Worm (Caenorhabditis elegans) whole organism, L4 larva: ENCODE data around the gene rab-6.2.
A peak's percentile ranks its signal among the peaks of the same experiment; 100 is the strongest.

Source experiments
- ceh-28 ChIP-seq: fragments of 150-350 bp; optimal IDR thresholded peaks from 2 replicates; lab custom pipeline; 2014; ENCODE audit warnings: missing biosample characterization, missing genetic modification reagents, missing genetic modification characterization
- ces-1 ChIP-seq: fragments of 150-350 bp; sonication (generic microtip); optimal IDR thresholded peaks from 4 replicates; lab custom pipeline; 2014; ENCODE audit warnings: missing biosample characterization, missing genetic modification reagents, missing genetic modification characterization
- daf-16 ChIP-seq, 3 experiments: sonication (generic microtip); optimal IDR thresholded peaks; 2 replicates each; lab custom pipeline; 2016 to 2017; ENCODE audit warnings: missing genetic modification characterization in 3 of 3, missing genetic modification reagents in 3 of 3, mild to moderate bottlenecking in 2 of 3, missing compliant biosample characterization in 2 of 3, missing biosample characterization in 1 of 3, moderate library complexity in 1 of 3
- fos-1 ChIP-seq: fragments of 150-350 bp; optimal IDR thresholded peaks from 2 replicates; lab custom pipeline; 2014; ENCODE audit warnings: missing biosample characterization, missing genetic modification characterization
- mdl-1 ChIP-seq, 2 experiments: fragments of 150-350 bp in 1 of 2; sonication (generic microtip) in 1 of 2; optimal IDR thresholded peaks; 2 replicates each; lab custom pipeline; 2014 to 2017; ENCODE audit warnings: missing biosample characterization in 2 of 2, missing genetic modification characterization in 2 of 2
- snpc-4 ChIP-seq: fragments of 150-350 bp; optimal IDR thresholded peaks from 2 replicates; lab custom pipeline; 2014; ENCODE audit warnings: missing biosample characterization, missing genetic modification characterization
- unc-130 ChIP-seq: sonication (generic microtip); optimal IDR thresholded peaks from 2 replicates; lab custom pipeline; 2016; ENCODE audit warnings: missing genetic modification reagents, missing genetic modification characterization, missing compliant biosample characterization
- unc-62 ChIP-seq, 3 experiments: fragments of 150-350 bp in 1 of 3; sonication (generic microtip); optimal IDR thresholded peaks in 2 of 3; peaks in 1 of 3; 1 replicate in 1 of 3; 2 replicates in 2 of 3; lab custom pipeline; 2014 to 2017; ENCODE audit warnings: missing biosample characterization in 3 of 3, missing genetic modification characterization in 3 of 3, missing genetic modification reagents in 3 of 3, missing genotype in 1 of 3
- ztf-11 ChIP-seq: fragments of 150-350 bp; optimal IDR thresholded peaks from 2 replicates; lab custom pipeline; 2014; ENCODE audit warnings: missing biosample characterization, missing genetic modification characterization

DNA sequence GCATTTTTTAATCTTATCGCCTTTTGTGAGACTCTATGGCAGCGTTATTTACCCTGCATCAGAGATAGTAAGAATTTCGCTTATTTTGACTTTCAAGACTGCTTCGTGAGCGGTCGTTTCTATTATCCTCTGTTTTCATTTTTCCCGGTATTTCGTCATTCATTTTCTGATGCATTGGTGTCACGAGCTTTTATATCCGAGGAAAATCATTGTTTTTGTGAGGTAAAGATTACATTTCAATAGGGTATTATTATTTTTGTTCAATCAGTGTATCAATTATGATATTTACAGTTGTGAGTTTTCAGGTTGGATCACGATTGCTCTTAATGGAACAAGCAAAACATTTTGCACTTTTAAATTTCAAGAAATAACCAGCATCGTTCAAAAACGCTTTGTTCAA lies 25.0 kb downstream of the rab-6.2 start:
- TF ChIP-seq snpc-4 (tag; lab: Kevin White, UChicago) (no peak), ceh-28 (tag; lab: Kevin White, UChicago) (no peak), mdl-1 (tag; optimal IDR thresholded peaks at IDR 0.05; lab: Kevin White, UChicago) (no peak), unc-130 (GFP tag; lab: Kevin White, UChicago) (no peak), daf-16 (GFP tag; optimal IDR thresholded peaks at IDR 0.05; lab: Kevin White, UChicago) (no peak), daf-16 (tag; optimal IDR thresholded peaks at IDR 0.05; lab: Kevin White, UChicago) (peak; percentile 27), ces-1 (no peak), unc-62 (GFP tag; optimal IDR thresholded peaks at IDR 0.05 in 1 of 2; lab: Kevin White, UChicago) (no peak), unc-62 (tag; optimal IDR thresholded peaks at IDR 0.05; lab: Kevin White, UChicago) (no peak), ztf-11 (tag; lab: Kevin White, UChicago) (no peak), fos-1 (tag; lab: Kevin White, UChicago) (no peak)
